Fruit fly (Drosophila melanogaster): ENCODE results near the gene Tengl1.

DNA sequence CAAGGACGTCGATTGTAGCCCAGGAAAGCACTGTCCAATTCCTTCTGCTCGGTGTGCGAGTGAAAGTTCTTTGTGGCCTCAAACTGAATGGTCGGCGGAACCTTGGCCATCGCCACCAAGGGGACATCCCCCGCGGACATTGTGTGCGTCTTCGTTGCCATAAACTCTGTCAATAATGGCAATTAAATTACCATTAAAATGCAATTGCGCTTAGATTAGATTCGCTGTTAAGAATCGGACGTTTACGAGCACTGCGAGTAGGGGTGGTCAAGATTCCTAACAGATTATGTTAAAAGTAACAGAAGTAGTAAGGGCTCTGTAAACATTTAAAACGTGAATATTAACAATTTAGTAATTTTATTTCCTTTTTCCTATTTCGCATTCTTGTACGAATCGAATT, 24.3 kb downstream of the Tengl1 start, which contains the start of gene daed:
- TF ChIP-seq CG8478 (optimal IDR thresholded peaks at IDR 0.05) = no peak
- TF ChIP-seq CTCF (optimal IDR thresholded peaks at IDR 0.05) = no peak

Measured in S2 (cell line).